Worm (Caenorhabditis elegans): ENCODE results near the gene slc-25A18.1.

- TF ChIP-seq dao-5 (tag; optimal IDR thresholded peaks at IDR 0.05) (no peak), W03F9.2 (tag; optimal IDR thresholded peaks at IDR 0.05) (no peak)
Observed at ce11 chrX:15053223-15053933, 49.6 kb upstream of the slc-25A18.1 start, which contains the start of gene H03G16.1.
